Worm (Caenorhabditis elegans) whole organism, mixed stage, embryonic: ENCODE measurements around the gene lin-42.

Experiments
- ceh-83 ChIP-seq: fragments of 200-800 bp; sonication (Bioruptor generic); optimal IDR thresholded peaks from 2 replicates; lab custom pipeline; 2018; ENCODE audit warnings: mild to moderate bottlenecking, missing genetic modification characterization, missing compliant biosample characterization
- ces-1 ChIP-seq: fragments of 150-350 bp; optimal IDR thresholded peaks from 2 replicates; lab custom pipeline; 2014; ENCODE audit warnings: missing biosample characterization, missing genetic modification reagents, missing genetic modification characterization
- elt-1 ChIP-seq: sonication (generic microtip); optimal IDR thresholded peaks from 2 replicates; lab custom pipeline; 2017; ENCODE audit warnings: missing genetic modification characterization, mild to moderate bottlenecking, missing compliant biosample characterization, antibody characterized with exemption, moderate library complexity, borderline replicate concordance; ENCODE audit not compliant: insufficient read depth
- lin-13 ChIP-seq: fragments of 150-350 bp; optimal IDR thresholded peaks from 2 replicates; lab custom pipeline; 2014; ENCODE audit warnings: missing biosample characterization, missing genetic modification characterization
- lsy-2 ChIP-seq: fragments of 150-350 bp; optimal IDR thresholded peaks from 2 replicates; lab custom pipeline; 2014; ENCODE audit warnings: missing biosample characterization, missing genetic modification characterization
- nhr-28 ChIP-seq: fragments of 150-350 bp; optimal IDR thresholded peaks from 2 replicates; lab custom pipeline; 2014; ENCODE audit warnings: missing biosample characterization, missing genetic modification characterization
- snpc-4 ChIP-seq: fragments of 150-350 bp; optimal IDR thresholded peaks from 2 replicates; lab custom pipeline; 2014; ENCODE audit warnings: missing biosample characterization, missing genetic modification characterization
- unc-120 ChIP-seq: sonication (generic microtip); optimal IDR thresholded peaks from 2 replicates; lab custom pipeline; 2017; ENCODE audit warnings: missing genetic modification characterization, missing compliant biosample characterization; ENCODE audit not compliant: poor library complexity, severe bottlenecking
- unc-39 ChIP-seq: fragments of 150-350 bp; optimal IDR thresholded peaks from 2 replicates; lab custom pipeline; 2014; ENCODE audit warnings: missing biosample characterization, missing genetic modification characterization
- ztf-11 ChIP-seq: fragments of 150-350 bp; optimal IDR thresholded peaks from 2 replicates; lab custom pipeline; 2014; ENCODE audit warnings: missing biosample characterization, missing genetic modification characterization

DNA sequence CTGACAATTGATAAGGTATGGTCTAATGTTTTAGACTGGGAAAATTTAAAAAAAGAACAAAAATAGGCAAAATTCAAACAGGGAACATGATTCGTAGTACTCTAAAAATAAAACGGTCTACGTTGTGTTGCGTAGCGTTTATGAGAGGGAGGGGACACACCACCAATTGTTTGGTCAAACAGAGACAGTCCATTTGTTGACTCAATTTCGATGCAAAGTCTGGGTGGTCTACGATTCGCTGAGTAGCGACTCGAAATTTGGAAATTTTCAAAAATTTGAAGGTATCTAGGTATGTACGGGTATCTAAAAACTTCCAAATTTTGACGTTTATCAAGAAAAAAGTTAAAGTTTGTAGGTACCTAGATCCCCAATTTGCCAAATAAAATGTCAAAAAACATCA is 6.4 kb downstream of the lin-42 start:
- no peak for TF ChIP-seq nhr-28 (tag; lab: Kevin White, UChicago)
- no peak for TF ChIP-seq lin-13 (tag; lab: Kevin White, UChicago)
- no peak for TF ChIP-seq snpc-4 (tag; lab: Kevin White, UChicago)
- no peak for TF ChIP-seq ces-1 (GFP tag; lab: Kevin White, UChicago)
- TF ChIP-seq unc-120 (tag; lab: Kevin White, UChicago), result no peak
- TF ChIP-seq ztf-11, result no peak
- TF ChIP-seq unc-39 (tag; lab: Kevin White, UChicago), result no peak
- TF ChIP-seq lsy-2 (tag; lab: Kevin White, UChicago), result no peak
- no peak for TF ChIP-seq elt-1 (tag; lab: Kevin White, UChicago)
- no peak for TF ChIP-seq ceh-83 (GFP tag; lab: Kevin White, UChicago)
